Worm (Caenorhabditis elegans) whole organism, L1 larva: ENCODE measurements around the gene golg-4.

Experiments
- C16A3.4 ChIP-seq: fragments of 150-350 bp; optimal IDR thresholded peaks from 2 replicates; lab custom pipeline; 2014; ENCODE audit warnings: missing biosample characterization, missing genetic modification characterization
- F16B12.6 ChIP-seq: fragments of 150-350 bp; optimal IDR thresholded peaks from 2 replicates; lab custom pipeline; 2014; ENCODE audit warnings: missing biosample characterization, missing genetic modification characterization
- aly-2 ChIP-seq: fragments of 150-350 bp; optimal IDR thresholded peaks from 2 replicates; lab custom pipeline; 2014; ENCODE audit warnings: missing biosample characterization, missing genetic modification characterization
- ama-1 ChIP-seq: fragments of 150-350 bp; optimal IDR thresholded peaks from 2 replicates; lab custom pipeline; 2014
- blmp-1 ChIP-seq: fragments of 150-350 bp; optimal IDR thresholded peaks from 2 replicates; lab custom pipeline; 2014; ENCODE audit warnings: missing biosample characterization, missing genetic modification characterization
- ceh-63 ChIP-seq: fragments of 200-800 bp; sonication (Bioruptor generic); optimal IDR thresholded peaks from 2 replicates; lab custom pipeline; 2018; ENCODE audit warnings: mild to moderate bottlenecking, missing genetic modification characterization, missing compliant biosample characterization
- ceh-8 ChIP-seq: fragments of 200-800 bp; sonication (Bioruptor generic); optimal IDR thresholded peaks from 2 replicates; lab custom pipeline; 2018; ENCODE audit warnings: mild to moderate bottlenecking, missing genetic modification characterization, moderate library complexity, missing compliant biosample characterization
- ceh-82 ChIP-seq, 3 experiments: fragments of 150-350 bp in 1 of 3; sonication (generic microtip) in 2 of 3; optimal IDR thresholded peaks; 2 replicates each; lab custom pipeline; 2014 to 2017; ENCODE audit warnings: missing biosample characterization in 3 of 3, missing genetic modification characterization in 3 of 3
- ceh-90 ChIP-seq: sonication (generic microtip); optimal IDR thresholded peaks from 2 replicates; lab custom pipeline; 2016; ENCODE audit warnings: missing genetic modification characterization, missing compliant biosample characterization
- ces-1 ChIP-seq: fragments of 150-350 bp; optimal IDR thresholded peaks from 2 replicates; lab custom pipeline; 2014; ENCODE audit warnings: missing biosample characterization, missing genetic modification reagents, missing genetic modification characterization
- dpl-1 ChIP-seq, 3 experiments: fragments of 150-350 bp in 2 of 3; sonication (generic microtip) in 1 of 3; optimal IDR thresholded peaks; 2 replicates each; lab custom pipeline; 2014 to 2017; ENCODE audit warnings: missing biosample characterization in 3 of 3, missing genetic modification characterization in 3 of 3, missing genetic modification reagents in 3 of 3
- egl-27 ChIP-seq, 2 experiments: fragments of 150-350 bp in 1 of 2; sonication (generic microtip); optimal IDR thresholded peaks; 3 replicates each; lab custom pipeline; 2017 to 2018; ENCODE audit warnings: missing biosample characterization in 2 of 2, missing genetic modification characterization in 2 of 2, missing genetic modification reagents in 2 of 2
- elt-2 ChIP-seq: sonication (generic microtip); optimal IDR thresholded peaks from 2 replicates; lab custom pipeline; 2016; ENCODE audit warnings: missing genetic modification characterization, mild to moderate bottlenecking, inconsistent platforms, missing compliant biosample characterization, missing genetic modification reagents
- fkh-10 ChIP-seq: sonication (generic microtip); optimal IDR thresholded peaks from 2 replicates; lab custom pipeline; 2017; ENCODE audit warnings: missing biosample characterization, missing genetic modification reagents, missing genetic modification characterization
- hlh-17 ChIP-seq: fragments of 200-800 bp; sonication (Bioruptor generic); optimal IDR thresholded peaks from 2 replicates; lab custom pipeline; 2018; ENCODE audit warnings: missing genetic modification characterization, mild to moderate bottlenecking, missing compliant biosample characterization, moderate library complexity, borderline replicate concordance
- irx-1 ChIP-seq: sonication (generic microtip); optimal IDR thresholded peaks from 2 replicates; lab custom pipeline; 2016; ENCODE audit warnings: missing genetic modification characterization, missing compliant biosample characterization
- isw-1 ChIP-seq: fragments of 200-800 bp; sonication (Bioruptor generic); IDR thresholded peaks from 2 replicates; pipeline ENCODE4 v1.3.6; 2022; ENCODE audit warnings: missing genetic modification characterization, missing compliant biosample characterization
- lin-13 ChIP-seq: fragments of 150-350 bp; optimal IDR thresholded peaks from 2 replicates; lab custom pipeline; 2014; ENCODE audit warnings: missing biosample characterization, missing genetic modification reagents, missing genetic modification characterization
- lin-15B ChIP-seq: fragments of 150-350 bp; sonication (generic microtip); optimal IDR thresholded peaks from 3 replicates; lab custom pipeline; 2014; ENCODE audit warnings: missing biosample characterization, missing genetic modification characterization
- lsy-2 ChIP-seq, 2 experiments: fragments of 150-350 bp; optimal IDR thresholded peaks; 2 replicates each; lab custom pipeline; 2014; ENCODE audit warnings: missing biosample characterization in 2 of 2, missing genetic modification characterization in 2 of 2
- mdl-1 ChIP-seq, 2 experiments: fragments of 150-350 bp; optimal IDR thresholded peaks; 2 replicates each; lab custom pipeline; 2014 to 2017; ENCODE audit warnings: missing biosample characterization in 2 of 2, missing genetic modification characterization in 2 of 2, inconsistent platforms in 1 of 2
- mef-2 ChIP-seq: fragments of 150-350 bp; optimal IDR thresholded peaks from 2 replicates; lab custom pipeline; 2014; ENCODE audit warnings: missing biosample characterization, missing genetic modification characterization
- nhr-11 ChIP-seq: fragments of 150-350 bp; optimal IDR thresholded peaks from 2 replicates; lab custom pipeline; 2014; ENCODE audit warnings: missing biosample characterization, missing genetic modification characterization
- nhr-19 ChIP-seq: fragments of 200-800 bp; sonication (Bioruptor generic); conservative IDR thresholded peaks from 2 replicates; pipeline ENCODE4 v1.3.6; 2022; ENCODE audit warnings: missing genetic modification characterization, missing compliant biosample characterization
- nhr-20 ChIP-seq: sonication (generic microtip); optimal IDR thresholded peaks from 2 replicates; lab custom pipeline; 2016; ENCODE audit warnings: mild to moderate bottlenecking, missing genetic modification characterization, missing compliant biosample characterization
- nhr-237 ChIP-seq: fragments of 150-350 bp; optimal IDR thresholded peaks from 2 replicates; lab custom pipeline; 2014; ENCODE audit warnings: missing biosample characterization, missing genetic modification characterization
- nhr-28 ChIP-seq: fragments of 150-350 bp; optimal IDR thresholded peaks from 2 replicates; lab custom pipeline; 2014; ENCODE audit warnings: missing biosample characterization, missing genetic modification characterization
- nhr-47 ChIP-seq: sonication (generic microtip); optimal IDR thresholded peaks from 2 replicates; lab custom pipeline; 2016; ENCODE audit warnings: mild to moderate bottlenecking, missing genetic modification characterization, moderate library complexity, missing compliant biosample characterization
- nhr-71 ChIP-seq: sonication (generic microtip); optimal IDR thresholded peaks from 2 replicates; lab custom pipeline; 2016; ENCODE audit warnings: mild to moderate bottlenecking, missing genetic modification characterization, moderate library complexity, missing compliant biosample characterization
- nhr-76 ChIP-seq: sonication (generic microtip); optimal IDR thresholded peaks from 2 replicates; lab custom pipeline; 2017; ENCODE audit warnings: missing biosample characterization, missing genetic modification characterization
- nhr-84 ChIP-seq: sonication (generic microtip); optimal IDR thresholded peaks from 2 replicates; lab custom pipeline; 2017; ENCODE audit warnings: missing biosample characterization, missing genetic modification characterization
- nhr-85 ChIP-seq: sonication (generic microtip); peaks from one replicate; lab custom pipeline; 2016; ENCODE audit warnings: missing genetic modification characterization, inconsistent platforms, missing compliant biosample characterization
- nhr-90 ChIP-seq: sonication (generic microtip); optimal IDR thresholded peaks from 2 replicates; lab custom pipeline; 2016; ENCODE audit warnings: mild to moderate bottlenecking, missing genetic modification characterization, missing compliant biosample characterization; ENCODE audit not compliant: poor library complexity
- pag-3 ChIP-seq: sonication (generic microtip); optimal IDR thresholded peaks from 2 replicates; lab custom pipeline; 2017; ENCODE audit warnings: missing genetic modification characterization, mild to moderate bottlenecking, missing compliant biosample characterization, antibody characterized with exemption, borderline replicate concordance; ENCODE audit not compliant: insufficient read depth
- pqm-1 ChIP-seq: sonication (generic microtip); optimal IDR thresholded peaks from 3 replicates; lab custom pipeline; 2017; ENCODE audit warnings: missing biosample characterization, missing genetic modification characterization
- rnt-1 ChIP-seq: sonication (generic microtip); optimal IDR thresholded peaks from 2 replicates; lab custom pipeline; 2016; ENCODE audit warnings: mild to moderate bottlenecking, missing genetic modification characterization, moderate library complexity, missing compliant biosample characterization
- snpc-4 ChIP-seq: fragments of 150-350 bp; optimal IDR thresholded peaks from 2 replicates; lab custom pipeline; 2014; ENCODE audit warnings: missing biosample characterization, missing genetic modification characterization
- snu-23 ChIP-seq: sonication (generic microtip); optimal IDR thresholded peaks from 2 replicates; lab custom pipeline; 2016; ENCODE audit warnings: missing genetic modification characterization, missing compliant biosample characterization
- sox-4 ChIP-seq: sonication (generic microtip); optimal IDR thresholded peaks from 2 replicates; lab custom pipeline; 2016; ENCODE audit warnings: missing genetic modification characterization, missing compliant biosample characterization
- sup-37 ChIP-seq: fragments of 200-800 bp; sonication (Bioruptor generic); optimal IDR thresholded peaks from 2 replicates; lab custom pipeline; 2018; ENCODE audit warnings: mild to moderate bottlenecking, missing genetic modification characterization, missing compliant biosample characterization
- swsn-7 ChIP-seq: sonication (generic microtip); optimal IDR thresholded peaks from 2 replicates; lab custom pipeline; 2016; ENCODE audit warnings: missing genetic modification characterization, missing compliant biosample characterization
- tbx-2 ChIP-seq: sonication (generic microtip); optimal IDR thresholded peaks from 2 replicates; lab custom pipeline; 2016; ENCODE audit warnings: missing genetic modification characterization, missing compliant biosample characterization
- unc-30 ChIP-seq: sonication (generic microtip); optimal IDR thresholded peaks from 2 replicates; lab custom pipeline; 2017; ENCODE audit warnings: missing biosample characterization, missing genetic modification characterization
- unc-62 ChIP-seq: fragments of 150-350 bp; optimal IDR thresholded peaks from 2 replicates; lab custom pipeline; 2014; ENCODE audit warnings: missing biosample characterization, missing genetic modification reagents, missing genetic modification characterization
- unc-86 ChIP-seq: sonication (generic microtip); optimal IDR thresholded peaks from 2 replicates; lab custom pipeline; 2016; ENCODE audit warnings: missing genetic modification characterization, missing compliant biosample characterization
- vab-15 ChIP-seq: sonication (generic microtip); optimal IDR thresholded peaks from 2 replicates; lab custom pipeline; 2017; ENCODE audit warnings: missing genotype, mild to moderate bottlenecking, missing genetic modification characterization, missing compliant biosample characterization
- zag-1 ChIP-seq: fragments of 150-350 bp; optimal IDR thresholded peaks from 2 replicates; lab custom pipeline; 2014; ENCODE audit warnings: missing biosample characterization, missing genetic modification characterization
- zip-4 ChIP-seq: fragments of 200-800 bp; sonication (Bioruptor generic); optimal IDR thresholded peaks from 2 replicates; lab custom pipeline; 2018; ENCODE audit warnings: mild to moderate bottlenecking, missing genetic modification characterization, moderate library complexity, missing compliant biosample characterization
- ztf-4 ChIP-seq: fragments of 150-350 bp; optimal IDR thresholded peaks from 2 replicates; lab custom pipeline; 2014; ENCODE audit warnings: missing biosample characterization, missing genetic modification characterization

golg-4 gene

DNA sequence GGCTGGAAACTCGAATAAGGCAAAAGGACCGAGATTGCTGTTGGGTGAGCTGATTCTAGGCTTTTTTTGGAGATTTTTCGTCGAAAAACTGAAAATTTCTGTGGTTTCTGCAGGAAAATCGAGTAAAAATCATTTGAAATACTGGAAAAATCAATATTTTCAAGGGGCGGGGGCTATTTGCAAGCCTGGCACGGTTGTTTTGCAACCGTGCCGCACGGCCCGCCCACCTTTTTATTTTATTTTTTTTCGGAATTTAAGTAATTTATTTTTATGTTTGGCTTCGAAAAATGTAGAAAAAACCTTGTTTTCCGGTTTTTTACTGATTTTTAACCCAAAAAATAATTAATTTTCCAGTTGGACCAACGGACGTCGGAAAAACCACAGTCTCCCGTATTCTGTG, 6.9 kb upstream of the golg-4 start:
- no peak for TF ChIP-seq zip-4
- no peak for TF ChIP-seq sox-4
- TF ChIP-seq ces-1 (GFP tag; lab: Kevin White, UChicago), result no peak
- TF ChIP-seq unc-62 (GFP tag; lab: Kevin White, UChicago), result no peak
- no peak for TF ChIP-seq hlh-17 (GFP tag; lab: Kevin White, UChicago)
- TF ChIP-seq rnt-1 (tag; lab: Kevin White, UChicago), result no peak
- no peak for TF ChIP-seq C16A3.4
- no peak for TF ChIP-seq lin-13 (GFP tag; lab: Kevin White, UChicago)
- no peak for TF ChIP-seq zag-1 (tag; lab: Kevin White, UChicago)
- no peak for TF ChIP-seq ceh-63 (GFP tag; lab: Kevin White, UChicago)
- TF ChIP-seq ama-1 (lab: Kevin White, UChicago), result no peak
- TF ChIP-seq nhr-84 (tag; lab: Kevin White, UChicago), result no peak
- TF ChIP-seq isw-1, result no peak
- no peak for TF ChIP-seq nhr-20
- TF ChIP-seq irx-1, result no peak

DNA sequence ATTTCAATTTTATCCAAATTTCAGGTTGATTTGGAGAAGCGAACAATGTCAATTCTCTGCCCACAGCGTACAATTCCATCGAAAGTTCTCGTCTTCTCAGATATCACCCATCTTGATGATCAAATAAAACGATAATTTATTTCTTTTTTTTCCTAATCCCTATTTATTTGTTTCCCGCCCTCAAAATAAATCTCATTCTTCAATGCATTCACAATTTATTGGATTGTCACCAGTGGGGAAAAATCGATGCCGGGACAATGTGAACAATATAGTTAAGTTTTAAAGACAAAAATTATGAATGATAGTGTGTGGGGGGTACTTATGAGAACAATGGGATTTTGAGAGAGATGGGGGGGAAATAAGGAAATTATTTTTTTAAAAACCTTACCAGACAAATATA, 4.9 kb upstream of the golg-4 start:
- TF ChIP-seq lsy-2 (tag; optimal IDR thresholded peaks at IDR 0.05; lab: Kevin White, UChicago) (no peak), pqm-1 (tag; lab: Kevin White, UChicago) (no peak), elt-2 (tag; lab: Kevin White, UChicago) (no peak), nhr-11 (tag; lab: Kevin White, UChicago) (no peak), fkh-10 (no peak), nhr-76 (tag; lab: Kevin White, UChicago) (no peak), pag-3 (tag; lab: Kevin White, UChicago) (no peak), mef-2 (tag; lab: Kevin White, UChicago) (no peak), nhr-90 (tag; lab: Kevin White, UChicago) (no peak), nhr-19 (GFP tag; lab: Robert Waterston, UW) (no peak), snpc-4 (tag; lab: Kevin White, UChicago) (no peak), ceh-8 (GFP tag; lab: Kevin White, UChicago) (no peak), swsn-7 (tag; lab: Kevin White, UChicago) (no peak)

DNA sequence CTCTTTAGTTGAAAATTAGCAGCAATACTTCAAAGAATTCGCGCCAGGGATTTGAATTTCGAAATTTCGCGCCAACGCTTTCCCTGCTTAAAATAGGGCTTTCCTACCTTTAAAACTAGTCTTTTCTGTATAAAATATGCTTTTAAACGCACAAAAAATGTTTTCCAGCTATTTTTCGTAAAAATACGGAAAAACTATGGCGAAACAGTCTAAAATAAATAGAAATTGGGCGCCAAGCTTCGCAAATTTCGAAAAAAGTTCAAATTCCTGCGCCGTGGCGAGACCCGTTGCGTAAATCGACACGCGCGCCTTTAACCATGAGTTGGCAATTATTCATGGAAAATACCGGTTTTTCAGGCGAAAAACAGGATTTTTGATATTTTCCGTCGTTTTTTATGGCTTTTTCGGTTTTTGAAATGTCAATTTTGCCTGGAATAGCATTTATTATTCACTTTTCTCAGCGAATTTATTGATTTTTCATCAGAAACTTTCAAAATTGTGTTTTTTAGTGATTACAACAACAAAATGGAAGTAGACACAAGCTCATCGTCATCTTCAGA, 934 bp upstream of the golg-4 start, which contains the start of the genes npp-9 and F59A2.5:
npp-9 (minus strand) TSS at position 126 of the 560 bp plus-strand sequence.
F59A2.5 (plus strand) TSS at position 510 of the 560 bp plus-strand sequence.
- TF ChIP-seq vab-15 (no peak), tbx-2 (tag; lab: Kevin White, UChicago) (peak; percentile 2), aly-2 (tag; lab: Kevin White, UChicago) (no peak), ceh-82 (tag; optimal IDR thresholded peaks at IDR 0.05; lab: Kevin White, UChicago) (peak in 1 of 3 experiments; percentile 62), unc-30 (tag; lab: Kevin White, UChicago) (no peak), lin-13 (GFP tag; lab: Kevin White, UChicago) (peak; percentile 31), unc-86 (tag; lab: Kevin White, UChicago) (no peak), nhr-85 (tag; lab: Kevin White, UChicago) (peak; percentile 70), nhr-76 (tag; lab: Kevin White, UChicago) (no peak), nhr-71 (tag; lab: Kevin White, UChicago) (peak; percentile 27), irx-1 (no peak), sox-4 (no peak), blmp-1 (tag; lab: Kevin White, UChicago) (peak; percentile 40), sup-37 (GFP tag; lab: Kevin White, UChicago) (no peak), snu-23 (GFP tag; lab: Kevin White, UChicago) (peak; percentile 59), nhr-47 (tag; lab: Kevin White, UChicago) (peak; percentile 36), lin-15B (tag; lab: Kevin White, UChicago) (peak; percentile 43), pqm-1 (tag; lab: Kevin White, UChicago) (no peak), F16B12.6 (tag; lab: Kevin White, UChicago) (peak; percentile 27), dpl-1 (GFP tag; optimal IDR thresholded peaks at IDR 0.05; lab: Kevin White, UChicago) (peak; percentile 69 to 81 (median 72)), hlh-17 (GFP tag; lab: Kevin White, UChicago) (no peak), ztf-4 (no peak), ceh-90 (no peak), nhr-11 (tag; lab: Kevin White, UChicago) (no peak), nhr-28 (no peak), rnt-1 (tag; lab: Kevin White, UChicago) (no peak), mdl-1 (tag; optimal IDR thresholded peaks at IDR 0.05; lab: Kevin White, UChicago) (peak in 1 of 2 experiments; percentile 12), swsn-7 (tag; lab: Kevin White, UChicago) (peak; percentile 15), egl-27 (tag; optimal IDR thresholded peaks at IDR 0.05; lab: Kevin White, UChicago) (no peak), nhr-237 (no peak), lsy-2 (tag; optimal IDR thresholded peaks at IDR 0.05; lab: Kevin White, UChicago) (peak; percentile 55 to 76)
